Fruit fly (Drosophila melanogaster): ENCODE data around the gene Kdm2.

The Kdm2 gene

DNA sequence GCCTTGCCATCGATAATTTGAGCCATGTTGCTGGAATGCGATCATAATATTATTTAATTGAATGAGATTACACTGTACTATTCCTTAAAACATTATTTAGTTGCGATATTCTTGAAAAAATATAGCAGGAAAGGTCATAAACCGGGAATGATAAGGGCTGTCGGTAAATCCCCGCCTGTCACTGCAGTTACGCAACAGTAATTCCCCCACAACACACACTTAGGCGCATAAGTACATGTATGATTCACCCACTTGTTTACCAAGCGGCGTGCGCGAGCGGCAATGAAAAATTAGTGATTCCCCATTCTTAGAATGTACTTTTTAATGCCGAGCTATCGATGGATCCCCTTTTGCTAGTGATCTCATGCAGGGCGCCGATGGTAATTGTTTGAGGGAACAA is 8.7 kb upstream of the Kdm2 start:
- TF ChIP-seq h (GFP tag; optimal IDR thresholded peaks at IDR 0.05), result peak; percentile 52
- no peak for TF ChIP-seq Dif (GFP tag; optimal IDR thresholded peaks at IDR 0.05; ENCODE audit: partially characterized antibody)
- no peak for TF ChIP-seq Sp1 (GFP tag; optimal IDR thresholded peaks at IDR 0.05)

DNA sequence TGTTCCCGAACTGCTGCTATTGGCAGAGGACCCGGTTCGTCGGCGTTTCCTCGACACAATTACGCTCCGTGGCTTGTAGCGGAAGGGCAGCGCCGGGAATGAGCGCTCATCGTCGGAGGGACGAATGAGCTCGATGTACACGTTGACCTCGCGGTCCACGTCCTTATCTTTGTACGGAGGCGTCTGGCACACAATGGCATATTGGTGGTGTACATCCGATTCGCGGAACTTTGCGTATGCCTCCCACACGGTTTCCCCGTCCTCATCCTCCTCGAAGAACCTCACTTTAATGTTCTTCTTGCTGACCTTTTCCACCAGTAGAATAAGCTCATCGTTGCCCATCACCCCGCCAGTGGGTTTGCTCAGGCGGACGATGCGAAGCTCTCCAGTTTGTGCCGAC is 6.6 kb upstream of the Kdm2 start:
- TF ChIP-seq Mio (GFP tag; optimal IDR thresholded peaks at IDR 0.05) (no peak), GATAd (GFP tag; optimal IDR thresholded peaks at IDR 0.05) (no peak), CrebA (GFP tag; optimal IDR thresholded peaks at IDR 0.05; ENCODE audit: borderline replicate concordance) (no peak), lola (GFP tag; optimal IDR thresholded peaks at IDR 0.05) (no peak), Myc (optimal IDR thresholded peaks at IDR 0.05) (no peak), CG9705 (GFP tag; optimal IDR thresholded peaks at IDR 0.05) (no peak), rgr (GFP tag; optimal IDR thresholded peaks at IDR 0.05) (no peak), foxo (GFP tag; optimal IDR thresholded peaks at IDR 0.05) (no peak), Sp1 (GFP tag; optimal IDR thresholded peaks at IDR 0.05) (no peak), br (GFP tag; optimal IDR thresholded peaks at IDR 0.05) (no peak), dsf (GFP tag; optimal IDR thresholded peaks at IDR 0.05; ENCODE audit: borderline replicate concordance) (no peak), psq (GFP tag; optimal IDR thresholded peaks at IDR 0.05) (no peak), Dfd (GFP tag; optimal IDR thresholded peaks at IDR 0.05) (no peak), jim (GFP tag; optimal IDR thresholded peaks at IDR 0.05) (no peak)

DNA sequence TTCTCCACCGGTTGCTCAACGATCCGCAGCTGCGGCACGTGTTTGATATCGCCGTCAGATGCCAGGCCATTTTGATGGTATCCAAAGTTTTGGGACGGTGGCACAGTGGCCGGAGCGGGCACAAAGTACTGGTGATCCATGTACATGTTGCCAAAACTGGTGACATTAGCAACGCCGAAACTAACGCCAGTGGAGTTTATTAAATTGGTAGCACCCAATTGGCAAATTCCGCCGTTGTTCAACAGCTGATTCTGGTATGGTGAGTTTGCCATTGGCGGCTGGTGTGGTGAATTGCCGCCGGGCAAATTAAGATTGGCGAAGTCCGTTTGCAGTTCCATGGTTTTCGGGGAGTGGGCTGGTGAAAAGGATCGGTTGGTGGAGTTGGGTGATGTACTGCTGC is 5.3 kb upstream of the Kdm2 start:
- TF ChIP-seq Abd-B (GFP tag; optimal IDR thresholded peaks at IDR 0.05), result no peak
- no peak for TF ChIP-seq ey (GFP tag; optimal IDR thresholded peaks at IDR 0.05)
- no peak for TF ChIP-seq CG32264 (GFP tag; optimal IDR thresholded peaks at IDR 0.05)
- no peak for TF ChIP-seq sage (GFP tag; optimal IDR thresholded peaks at IDR 0.05)
- TF ChIP-seq sv (GFP tag; optimal IDR thresholded peaks at IDR 0.05), result no peak
- TF ChIP-seq HLH106 (tag; optimal IDR thresholded peaks at IDR 0.05), result no peak
- TF ChIP-seq tai (GFP tag; optimal IDR thresholded peaks at IDR 0.05), result no peak
- TF ChIP-seq Myc (optimal IDR thresholded peaks at IDR 0.05), result no peak

DNA sequence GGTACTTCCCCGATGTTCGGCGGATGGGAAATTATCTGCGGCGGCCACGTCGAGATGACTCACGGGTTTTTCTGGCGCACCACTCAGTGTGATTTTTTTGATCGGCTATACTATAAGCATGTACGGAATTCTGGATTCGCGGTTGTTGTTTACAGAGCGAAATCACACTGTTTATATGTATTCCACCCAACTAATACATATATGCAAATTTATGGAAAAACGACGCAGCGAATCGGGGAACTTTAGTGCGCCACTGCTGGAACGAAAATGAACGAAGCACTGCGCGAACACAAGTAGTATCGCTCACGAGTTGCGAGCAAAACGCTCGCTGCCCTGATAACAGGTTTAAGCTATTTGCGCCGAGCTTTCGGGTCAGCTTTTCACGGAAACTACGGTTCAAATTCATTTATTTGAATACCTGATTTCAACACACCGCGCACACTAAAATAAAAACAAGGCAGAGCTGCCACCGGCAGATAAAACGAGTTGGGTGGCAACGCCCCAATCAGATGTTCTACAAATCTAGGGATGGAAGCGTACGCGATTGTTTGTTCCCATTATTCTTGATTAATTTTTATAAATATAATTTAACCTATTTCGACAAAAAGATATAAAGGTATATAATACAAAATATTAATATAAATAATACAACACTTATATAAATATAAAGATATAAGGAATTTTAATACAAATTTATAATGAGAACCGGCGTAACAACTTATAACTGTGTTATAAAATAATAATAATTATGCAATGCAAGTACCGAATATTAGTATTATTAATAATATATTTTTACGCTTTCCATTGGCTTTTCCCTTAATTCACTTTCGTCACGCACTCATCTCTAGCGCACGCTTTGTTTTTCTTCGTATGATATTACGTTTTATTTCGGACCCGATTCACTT is 4.5 kb upstream of the Kdm2 start, which contains the start of gene Rel:
TSS of gene Rel (minus strand) at position 417 of the 905 bp plus-strand sequence.
- TF ChIP-seq Myc (optimal IDR thresholded peaks at IDR 0.05), result no peak
- no peak for TF ChIP-seq jim (GFP tag; optimal IDR thresholded peaks at IDR 0.05)
- TF ChIP-seq usp (GFP tag; optimal IDR thresholded peaks at IDR 0.05), result no peak
- no peak for TF ChIP-seq Vsx2 (GFP tag; optimal IDR thresholded peaks at IDR 0.05; ENCODE audit: partially characterized antibody)
- TF ChIP-seq GATAd (GFP tag; optimal IDR thresholded peaks at IDR 0.05), result no peak
- no peak for TF ChIP-seq Dfd (GFP tag; optimal IDR thresholded peaks at IDR 0.05)
- no peak for TF ChIP-seq lola (GFP tag; optimal IDR thresholded peaks at IDR 0.05)
- peak; percentile 77 for TF ChIP-seq Sp1 (GFP tag; optimal IDR thresholded peaks at IDR 0.05)
- peak; percentile 66 for TF ChIP-seq psq (GFP tag; optimal IDR thresholded peaks at IDR 0.05)
- no peak for TF ChIP-seq Abd-B (GFP tag; optimal IDR thresholded peaks at IDR 0.05)
- TF ChIP-seq foxo (GFP tag; optimal IDR thresholded peaks at IDR 0.05), result peak; percentile 10 to 62
- TF ChIP-seq CG32264 (GFP tag; optimal IDR thresholded peaks at IDR 0.05), result no peak
- peak; percentile 86 for TF ChIP-seq HLH106 (tag; optimal IDR thresholded peaks at IDR 0.05)
- peak; percentile 48 for TF ChIP-seq sv (GFP tag; optimal IDR thresholded peaks at IDR 0.05)
- TF ChIP-seq Jra (GFP tag; optimal IDR thresholded peaks at IDR 0.05), result peak; percentile 91
- TF ChIP-seq br (GFP tag; optimal IDR thresholded peaks at IDR 0.05), result peak; percentile 56
- TF ChIP-seq dsf (GFP tag; optimal IDR thresholded peaks at IDR 0.05; ENCODE audit: borderline replicate concordance), result no peak
- TF ChIP-seq brk (GFP tag; optimal IDR thresholded peaks at IDR 0.05), result peak; percentile 43
- TF ChIP-seq CrebA (GFP tag; optimal IDR thresholded peaks at IDR 0.05; ENCODE audit: borderline replicate concordance), result no peak
- no peak for TF ChIP-seq Mio (GFP tag; optimal IDR thresholded peaks at IDR 0.05)
- TF ChIP-seq dmrt93B (GFP tag; optimal IDR thresholded peaks at IDR 0.05), result peak; percentile 58
- peak; percentile 50 for TF ChIP-seq fru (GFP tag; optimal IDR thresholded peaks at IDR 0.05)
- TF ChIP-seq rgr (GFP tag; optimal IDR thresholded peaks at IDR 0.05), result peak; percentile 52
- peak; percentile 27 for TF ChIP-seq Hr83 (GFP tag; optimal IDR thresholded peaks at IDR 0.05; ENCODE audit: poor library complexity, severe bottlenecking)
- TF ChIP-seq h (GFP tag; optimal IDR thresholded peaks at IDR 0.05), result peak; percentile 80
- TF ChIP-seq CG9705 (GFP tag; optimal IDR thresholded peaks at IDR 0.05), result peak; percentile 48
- no peak for TF ChIP-seq Rel (GFP tag; optimal IDR thresholded peaks at IDR 0.05)
- TF ChIP-seq Rel (tag; optimal IDR thresholded peaks at IDR 0.05), result no peak
- no peak for TF ChIP-seq sage (GFP tag; optimal IDR thresholded peaks at IDR 0.05)
- TF ChIP-seq Hnf4 (GFP tag; optimal IDR thresholded peaks at IDR 0.05), result peak; percentile 58
- TF ChIP-seq dl (GFP tag; optimal IDR thresholded peaks at IDR 0.05; ENCODE audit: insufficient read depth in 1 of 2, partially characterized antibody in 2 of 2), result peak; percentile 14 to 71
- TF ChIP-seq OdsH (GFP tag; optimal IDR thresholded peaks at IDR 0.05), result peak; percentile 59
- TF ChIP-seq N (GFP tag; optimal IDR thresholded peaks at IDR 0.05), result no peak
- no peak for TF ChIP-seq Hr78 (GFP tag; optimal IDR thresholded peaks at IDR 0.05)
- TF ChIP-seq Dif (GFP tag; optimal IDR thresholded peaks at IDR 0.05; ENCODE audit: partially characterized antibody), result peak; percentile 75
- peak; percentile 54 for TF ChIP-seq woc (GFP tag; optimal IDR thresholded peaks at IDR 0.05)
- TF ChIP-seq ey (GFP tag; optimal IDR thresholded peaks at IDR 0.05), result peak; percentile 4
